Fruit fly (Drosophila melanogaster) whole organism, adult: ENCODE results near the gene fru.

Experiments used
- CG11617 ChIP-seq: fragments of 200-800 bp; sonication (Bioruptor generic); optimal IDR thresholded peaks from 2 replicates; lab custom pipeline; 2017; ENCODE audit warnings: mild to moderate bottlenecking, missing biosample characterization, missing genetic modification reagents, missing genetic modification characterization
- CG12768 ChIP-seq: fragments of 200-800 bp; sonication (Bioruptor generic); optimal IDR thresholded peaks from 2 replicates; lab custom pipeline; 2017; ENCODE audit warnings: missing biosample characterization, missing genetic modification characterization, mild to moderate bottlenecking, moderate library complexity, missing genetic modification reagents
- CG14711 ChIP-seq: fragments of 200-800 bp; sonication (Bioruptor generic); optimal IDR thresholded peaks from 2 replicates; lab custom pipeline; 2018; ENCODE audit warnings: missing biosample characterization, mild to moderate bottlenecking, missing genetic modification characterization, moderate library complexity
- CG1620 ChIP-seq: fragments of 200-800 bp; sonication (Bioruptor generic); optimal IDR thresholded peaks from 2 replicates; lab custom pipeline; 2016; ENCODE audit warnings: missing biosample characterization, missing genetic modification characterization
- CG33017 ChIP-seq: fragments of 200-800 bp; sonication (Bioruptor generic); optimal IDR thresholded peaks from 2 replicates; lab custom pipeline; 2018; ENCODE audit warnings: missing biosample characterization, mild to moderate bottlenecking, missing genetic modification characterization, moderate library complexity
- CG5204 ChIP-seq: fragments of 200-800 bp; sonication (Bioruptor generic); optimal IDR thresholded peaks from 2 replicates; lab custom pipeline; 2016; ENCODE audit warnings: missing biosample characterization, missing genetic modification characterization
- CG7045 ChIP-seq: fragments of 200-800 bp; sonication (Bioruptor generic); optimal IDR thresholded peaks from 2 replicates; lab custom pipeline; 2017; ENCODE audit warnings: missing biosample characterization, mild to moderate bottlenecking, missing genetic modification characterization
- CG7101 ChIP-seq: fragments of 200-800 bp; sonication (Bioruptor generic); optimal IDR thresholded peaks from 2 replicates; lab custom pipeline; 2018; ENCODE audit warnings: missing biosample characterization, mild to moderate bottlenecking, missing genetic modification characterization, moderate library complexity
- Clk ChIP-seq: fragments of 200-800 bp; sonication (Bioruptor generic); optimal IDR thresholded peaks from 2 replicates; lab custom pipeline; 2017; ENCODE audit warnings: missing biosample characterization, missing genetic modification characterization
- Crg-1 ChIP-seq: fragments of 200-800 bp; sonication (Bioruptor generic); optimal IDR thresholded peaks from 2 replicates; lab custom pipeline; 2016; ENCODE audit warnings: missing biosample characterization, missing genetic modification characterization
- Hr96 ChIP-seq: fragments of 200-800 bp; sonication (Bioruptor generic); optimal IDR thresholded peaks from 2 replicates; lab custom pipeline; 2016; ENCODE audit warnings: missing biosample characterization, missing genetic modification characterization
- Mnt ChIP-seq: fragments of 200-800 bp; sonication (Bioruptor generic); optimal IDR thresholded peaks from 2 replicates; lab custom pipeline; 2016; ENCODE audit warnings: missing biosample characterization, mild to moderate bottlenecking, missing genetic modification characterization
- bab1 ChIP-seq: fragments of 200-800 bp; sonication (Bioruptor generic); optimal IDR thresholded peaks from 3 replicates; lab custom pipeline; 2019; ENCODE audit warnings: missing biosample characterization, mild to moderate bottlenecking, missing genetic modification characterization, moderate library complexity
- cic ChIP-seq: fragments of 200-800 bp; sonication (Bioruptor generic); optimal IDR thresholded peaks from 2 replicates; lab custom pipeline; 2017; ENCODE audit warnings: missing biosample characterization, mild to moderate bottlenecking, missing genetic modification characterization, moderate library complexity
- cnc ChIP-seq, 2 experiments: fragments of >200 bp; optimal IDR thresholded peaks; 2 replicates each; lab custom pipeline; 2017
- kay ChIP-seq: fragments of 200-800 bp; sonication (Bioruptor generic); peaks from one replicate; lab custom pipeline; 2016; ENCODE audit warnings: missing biosample characterization, missing genetic modification characterization, borderline replicate concordance
- ovo ChIP-seq: fragments of 200-800 bp; sonication (Bioruptor generic); optimal IDR thresholded peaks from 2 replicates; lab custom pipeline; 2016; ENCODE audit warnings: missing biosample characterization, missing genetic modification characterization
- pad ChIP-seq: fragments of 200-800 bp; sonication (Bioruptor generic); optimal IDR thresholded peaks from 3 replicates; lab custom pipeline; 2017; ENCODE audit warnings: missing biosample characterization, missing genetic modification characterization, mild to moderate bottlenecking, moderate library complexity, missing genetic modification reagents
- tj ChIP-seq: fragments of 200-800 bp; sonication (Bioruptor generic); optimal IDR thresholded peaks from 3 replicates; lab custom pipeline; 2017; ENCODE audit warnings: missing biosample characterization, mild to moderate bottlenecking, missing genetic modification characterization, moderate library complexity
- toe ChIP-seq: fragments of 200-800 bp; sonication (Bioruptor generic); optimal IDR thresholded peaks from 2 replicates; lab custom pipeline; 2016; ENCODE audit warnings: missing biosample characterization, missing genetic modification characterization

fru gene

dm6 chr3R:18508346-18508745, 37.0 kb downstream of the fru start:
- TF ChIP-seq bab1 (GFP tag; lab: Kevin White, UChicago) (no peak), Mnt (GFP tag; lab: Kevin White, UChicago) (no peak), ovo (no peak), cnc (optimal IDR thresholded peaks at IDR 0.05; lab: Kevin White, UChicago) (no peak), CG7101 (tag; lab: Kevin White, UChicago) (no peak), CG7045 (GFP tag; lab: Kevin White, UChicago) (no peak), cic (GFP tag; lab: Kevin White, UChicago) (no peak), CG5204 (no peak), Hr96 (GFP tag; lab: Kevin White, UChicago) (no peak), kay (GFP tag; lab: Kevin White, UChicago) (no peak), Crg-1 (GFP tag; lab: Kevin White, UChicago) (no peak), CG1620 (GFP tag; lab: Kevin White, UChicago) (no peak), pad (GFP tag; lab: Kevin White, UChicago) (no peak)

dm6 chr3R:18507710-18508109, 37.7 kb downstream of the fru start:
- TF ChIP-seq pad (GFP tag; lab: Kevin White, UChicago) = no peak
- no peak for TF ChIP-seq CG12768
- no peak for TF ChIP-seq toe (GFP tag; lab: Kevin White, UChicago)
- no peak for TF ChIP-seq CG7045 (GFP tag; lab: Kevin White, UChicago)
- TF ChIP-seq CG1620 (GFP tag; lab: Kevin White, UChicago) = no peak
- TF ChIP-seq CG11617 (GFP tag; lab: Kevin White, UChicago) = no peak
- TF ChIP-seq bab1 (GFP tag; lab: Kevin White, UChicago) = no peak
- no peak for TF ChIP-seq Mnt (GFP tag; lab: Kevin White, UChicago)
- TF ChIP-seq CG33017 (tag; lab: Kevin White, UChicago) = no peak
- no peak for TF ChIP-seq kay (GFP tag; lab: Kevin White, UChicago)
- TF ChIP-seq ovo = no peak
- no peak for TF ChIP-seq Crg-1 (GFP tag; lab: Kevin White, UChicago)
- TF ChIP-seq CG14711 (tag; lab: Kevin White, UChicago) = no peak
- TF ChIP-seq cnc (optimal IDR thresholded peaks at IDR 0.05; lab: Kevin White, UChicago) = no peak
- TF ChIP-seq CG5204 = no peak
- no peak for TF ChIP-seq Clk (GFP tag; lab: Kevin White, UChicago)
- TF ChIP-seq tj = no peak
- TF ChIP-seq cic (GFP tag; lab: Kevin White, UChicago) = no peak
- TF ChIP-seq CG7101 (tag; lab: Kevin White, UChicago) = no peak
- no peak for TF ChIP-seq Hr96 (GFP tag; lab: Kevin White, UChicago)

dm6 chr3R:18499338-18499737, 46.0 kb downstream of the fru start:
- TF ChIP-seq tj (no peak), ovo (no peak), CG33017 (tag; lab: Kevin White, UChicago) (no peak), CG14711 (tag; lab: Kevin White, UChicago) (no peak), Clk (GFP tag; lab: Kevin White, UChicago) (no peak), Crg-1 (GFP tag; lab: Kevin White, UChicago) (no peak)

- TF ChIP-seq Clk (GFP tag; lab: Kevin White, UChicago) (no peak), CG1620 (GFP tag; lab: Kevin White, UChicago) (no peak)
Measured at dm6 chr3R:18493765-18494164, 51.6 kb downstream of the fru start.

dm6 chr3R:18491902-18492301, 53.5 kb downstream of the fru start:
- TF ChIP-seq kay (GFP tag; lab: Kevin White, UChicago) (no peak), pad (GFP tag; lab: Kevin White, UChicago) (no peak)

- TF ChIP-seq Mnt (GFP tag; lab: Kevin White, UChicago) (no peak), toe (GFP tag; lab: Kevin White, UChicago) (no peak)
Measured at dm6 chr3R:18491113-18491512, 54.3 kb downstream of the fru start.

dm6 chr3R:18490474-18490873, 54.9 kb downstream of the fru start:
- TF ChIP-seq kay (GFP tag; lab: Kevin White, UChicago) = no peak
- TF ChIP-seq CG5204 = no peak
- TF ChIP-seq CG1620 (GFP tag; lab: Kevin White, UChicago) = no peak
- TF ChIP-seq CG11617 (GFP tag; lab: Kevin White, UChicago) = no peak
- no peak for TF ChIP-seq cic (GFP tag; lab: Kevin White, UChicago)
- no peak for TF ChIP-seq tj
- no peak for TF ChIP-seq CG12768
- no peak for TF ChIP-seq Crg-1 (GFP tag; lab: Kevin White, UChicago)
- no peak for TF ChIP-seq CG33017 (tag; lab: Kevin White, UChicago)
- no peak for TF ChIP-seq ovo
- TF ChIP-seq Hr96 (GFP tag; lab: Kevin White, UChicago) = no peak
- no peak for TF ChIP-seq pad (GFP tag; lab: Kevin White, UChicago)
- no peak for TF ChIP-seq CG14711 (tag; lab: Kevin White, UChicago)
- no peak for TF ChIP-seq Mnt (GFP tag; lab: Kevin White, UChicago)
- no peak for TF ChIP-seq CG7045 (GFP tag; lab: Kevin White, UChicago)
- no peak for TF ChIP-seq bab1 (GFP tag; lab: Kevin White, UChicago)
- no peak for TF ChIP-seq CG7101 (tag; lab: Kevin White, UChicago)
- no peak for TF ChIP-seq cnc (optimal IDR thresholded peaks at IDR 0.05; lab: Kevin White, UChicago)
